Fruit fly (Drosophila melanogaster) whole organism, prepupa: Measurements from ENCODE around the gene CG13258.

Experiments
- CG11294 ChIP-seq: fragments of 200-800 bp; sonication (Bioruptor generic); IDR thresholded peaks from 2 replicates; pipeline ENCODE4 v1.3.6; 2022; ENCODE audit warnings: missing biosample characterization, missing genetic modification characterization
- CG11762 ChIP-seq: fragments of 200-800 bp; sonication (Bioruptor generic); optimal IDR thresholded peaks from 3 replicates; lab custom pipeline; 2016; ENCODE audit warnings: missing biosample characterization, missing genetic modification characterization; ENCODE audit not compliant: insufficient read depth
- CG11902 ChIP-seq: fragments of 200-800 bp; sonication (Bioruptor generic); optimal IDR thresholded peaks from 3 replicates; lab custom pipeline; 2016; ENCODE audit warnings: missing biosample characterization, missing genetic modification characterization
- CG15336 ChIP-seq: fragments of 200-800 bp; sonication (Bioruptor generic); IDR thresholded peaks from 2 replicates; pipeline ENCODE4 v1.3.6; 2022; ENCODE audit warnings: missing biosample characterization, missing genetic modification characterization
- CG1621 ChIP-seq: fragments of 200-800 bp; sonication (Bioruptor generic); optimal IDR thresholded peaks from 3 replicates; lab custom pipeline; 2018; ENCODE audit warnings: missing biosample characterization, mild to moderate bottlenecking, missing genetic modification characterization
- CG3032 ChIP-seq: fragments of 200-800 bp; optimal IDR thresholded peaks from 2 replicates; lab custom pipeline; 2019; ENCODE audit warnings: missing biosample characterization, mild to moderate bottlenecking, missing genetic modification characterization, moderate library complexity
- CG31627 ChIP-seq: fragments of 200-800 bp; sonication (Bioruptor generic); optimal IDR thresholded peaks from 3 replicates; lab custom pipeline; 2016; ENCODE audit warnings: missing biosample characterization, missing genetic modification characterization
- CG32006 ChIP-seq: fragments of 200-800 bp; sonication (Bioruptor generic); optimal IDR thresholded peaks from 3 replicates; lab custom pipeline; 2017; ENCODE audit warnings: missing biosample characterization, mild to moderate bottlenecking, missing genetic modification characterization
- CG34406 ChIP-seq: fragments of 200-800 bp; sonication (Bioruptor generic); optimal IDR thresholded peaks from 3 replicates; lab custom pipeline; 2016; ENCODE audit warnings: missing biosample characterization, missing genetic modification characterization
- CG3919 ChIP-seq: fragments of 200-800 bp; sonication (Bioruptor generic); optimal IDR thresholded peaks from 3 replicates; lab custom pipeline; 2016; ENCODE audit warnings: missing biosample characterization, missing genetic modification characterization
- CG4318 ChIP-seq: fragments of 200-800 bp; sonication (Bioruptor generic); optimal IDR thresholded peaks from 3 replicates; lab custom pipeline; 2017; ENCODE audit warnings: missing biosample characterization, mild to moderate bottlenecking, missing genetic modification characterization
- CG6163 ChIP-seq: fragments of 200-800 bp; sonication (Bioruptor generic); IDR thresholded peaks from 3 replicates; pipeline ENCODE4 v1.3.6; 2022; ENCODE audit warnings: missing biosample characterization, missing genetic modification characterization
- CG6276 ChIP-seq: fragments of 200-800 bp; sonication (Bioruptor generic); optimal IDR thresholded peaks from 2 replicates; lab custom pipeline; 2017; ENCODE audit warnings: missing biosample characterization, mild to moderate bottlenecking, missing genetic modification characterization
- CG6792 ChIP-seq: fragments of 200-800 bp; sonication (Bioruptor generic); optimal IDR thresholded peaks from 3 replicates; lab custom pipeline; 2016; ENCODE audit warnings: missing biosample characterization, missing genetic modification characterization
- CG7368 ChIP-seq: fragments of 200-800 bp; sonication (Bioruptor generic); optimal IDR thresholded peaks from 3 replicates; lab custom pipeline; 2016; ENCODE audit warnings: missing biosample characterization, missing genetic modification characterization
- CG8119 ChIP-seq: fragments of 200-800 bp; sonication (Bioruptor generic); IDR thresholded peaks from 3 replicates; pipeline ENCODE4 v1.3.6; 2022; ENCODE audit warnings: missing biosample characterization, missing genetic modification characterization
- CG8319 ChIP-seq: fragments of 200-800 bp; sonication (Bioruptor generic); optimal IDR thresholded peaks from 3 replicates; lab custom pipeline; 2016; ENCODE audit warnings: missing biosample characterization, missing genetic modification characterization
- CG8632 ChIP-seq: fragments of 200-800 bp; sonication (Bioruptor generic); optimal IDR thresholded peaks from 3 replicates; lab custom pipeline; 2016; ENCODE audit warnings: missing biosample characterization, missing genetic modification characterization
- CG9139 ChIP-seq: fragments of 200-800 bp; sonication (Bioruptor generic); optimal IDR thresholded peaks from 3 replicates; lab custom pipeline; 2017; ENCODE audit warnings: missing biosample characterization, mild to moderate bottlenecking, missing genetic modification characterization
- Eip78C ChIP-seq: fragments of 200-800 bp; sonication (Bioruptor generic); peaks from one replicate; lab custom pipeline; 2016; ENCODE audit warnings: missing biosample characterization, missing genetic modification characterization
- Eip93F ChIP-seq: fragments of 200-800 bp; sonication (Bioruptor generic); optimal IDR thresholded peaks from 2 replicates; lab custom pipeline; 2016; ENCODE audit warnings: missing biosample characterization, mild to moderate bottlenecking, missing genetic modification characterization
- Ets96B ChIP-seq: fragments of 200-800 bp; optimal IDR thresholded peaks from 2 replicates; lab custom pipeline; 2019; ENCODE audit warnings: missing biosample characterization, mild to moderate bottlenecking, missing genetic modification characterization, moderate library complexity
- Gug ChIP-seq: fragments of 200-800 bp; sonication (Bioruptor generic); IDR thresholded peaks from 2 replicates; pipeline ENCODE4 v1.3.6; 2022; ENCODE audit warnings: missing biosample characterization, missing genetic modification characterization
- Hr39 ChIP-seq: fragments of 200-800 bp; sonication (Bioruptor generic); optimal IDR thresholded peaks from 2 replicates; lab custom pipeline; 2016; ENCODE audit warnings: missing biosample characterization, missing genetic modification characterization
- Hr4 ChIP-seq: fragments of 200-800 bp; sonication (Bioruptor generic); optimal IDR thresholded peaks from 3 replicates; lab custom pipeline; 2016; ENCODE audit warnings: missing biosample characterization, missing genetic modification characterization
- Lpt ChIP-seq: fragments of 200-800 bp; sonication (Bioruptor generic); optimal IDR thresholded peaks from 3 replicates; lab custom pipeline; 2016; ENCODE audit warnings: missing biosample characterization, missing genetic modification characterization
- Met ChIP-seq: fragments of 200-800 bp; sonication (Bioruptor generic); optimal IDR thresholded peaks from 3 replicates; lab custom pipeline; 2016; ENCODE audit warnings: missing biosample characterization, missing genetic modification characterization
- OdsH ChIP-seq: fragments of 200-800 bp; sonication (Bioruptor generic); optimal IDR thresholded peaks from 3 replicates; lab custom pipeline; 2016; ENCODE audit warnings: missing biosample characterization, missing genetic modification characterization
- Smox ChIP-seq: fragments of 200-800 bp; sonication (Bioruptor generic); optimal IDR thresholded peaks from 3 replicates; lab custom pipeline; 2016; ENCODE audit warnings: missing biosample characterization, missing genetic modification characterization
- Sox102F ChIP-seq: fragments of 200-800 bp; sonication (Bioruptor generic); optimal IDR thresholded peaks from 2 replicates; lab custom pipeline; 2016; ENCODE audit warnings: missing biosample characterization, mild to moderate bottlenecking, missing genetic modification characterization
- Sox14 ChIP-seq: fragments of 200-800 bp; sonication (Bioruptor generic); optimal IDR thresholded peaks from 3 replicates; lab custom pipeline; 2016; ENCODE audit warnings: missing biosample characterization, missing genetic modification characterization
- Sox15 ChIP-seq: fragments of 200-800 bp; sonication (Bioruptor generic); optimal IDR thresholded peaks from 3 replicates; lab custom pipeline; 2016; ENCODE audit warnings: missing biosample characterization, missing genetic modification characterization
- achi ChIP-seq: fragments of 200-800 bp; sonication (Bioruptor generic); optimal IDR thresholded peaks from 3 replicates; lab custom pipeline; 2016; ENCODE audit warnings: missing biosample characterization, missing genetic modification characterization
- acj6 ChIP-seq: fragments of 200-800 bp; sonication (Bioruptor generic); optimal IDR thresholded peaks from 3 replicates; lab custom pipeline; 2016; ENCODE audit warnings: missing biosample characterization, missing genetic modification characterization
- cyc ChIP-seq: fragments of 200-800 bp; sonication (Bioruptor generic); optimal IDR thresholded peaks from 3 replicates; lab custom pipeline; 2016; ENCODE audit warnings: missing biosample characterization, missing genetic modification characterization
- dac ChIP-seq: fragments of 200-800 bp; sonication (Bioruptor generic); optimal IDR thresholded peaks from 2 replicates; lab custom pipeline; 2017; ENCODE audit warnings: missing biosample characterization, mild to moderate bottlenecking, missing genetic modification characterization
- eg ChIP-seq: fragments of 200-800 bp; sonication (Bioruptor generic); IDR thresholded peaks from 3 replicates; pipeline ENCODE4 v1.3.6; 2022; ENCODE audit warnings: missing biosample characterization, missing genetic modification characterization
- fd59A ChIP-seq: fragments of 200-800 bp; sonication (Bioruptor generic); optimal IDR thresholded peaks from 2 replicates; lab custom pipeline; 2017; ENCODE audit warnings: missing biosample characterization, mild to moderate bottlenecking, missing genetic modification characterization, missing genetic modification reagents
- fd85E ChIP-seq: fragments of 200-800 bp; sonication (Bioruptor generic); optimal IDR thresholded peaks from 3 replicates; lab custom pipeline; 2016; ENCODE audit warnings: missing biosample characterization, missing genetic modification characterization
- fkh ChIP-seq: fragments of 200-800 bp; sonication (Bioruptor generic); optimal IDR thresholded peaks from 3 replicates; lab custom pipeline; 2017; ENCODE audit warnings: missing biosample characterization, mild to moderate bottlenecking, missing genetic modification characterization, moderate library complexity
- lz ChIP-seq: fragments of 200-800 bp; sonication (Bioruptor generic); optimal IDR thresholded peaks from 3 replicates; lab custom pipeline; 2016; ENCODE audit warnings: missing biosample characterization, missing genetic modification characterization
- net ChIP-seq: fragments of 200-800 bp; sonication (Bioruptor generic); optimal IDR thresholded peaks from 3 replicates; lab custom pipeline; 2016; ENCODE audit warnings: missing biosample characterization, missing genetic modification characterization
- salr ChIP-seq, 2 experiments: fragments of 200-800 bp; sonication (Bioruptor generic); optimal IDR thresholded peaks; 3 replicates each; lab custom pipeline; 2016 to 2018; ENCODE audit warnings: missing biosample characterization in 2 of 2, missing genetic modification characterization in 2 of 2, mild to moderate bottlenecking in 1 of 2
- spab ChIP-seq: fragments of 200-800 bp; sonication (Bioruptor generic); optimal IDR thresholded peaks from 2 replicates; lab custom pipeline; 2017; ENCODE audit warnings: missing biosample characterization, mild to moderate bottlenecking, missing genetic modification characterization, missing genetic modification reagents
- ss ChIP-seq, 2 experiments: fragments of 200-800 bp; sonication (Bioruptor generic); optimal IDR thresholded peaks; 2 replicates in 1 of 2; 3 replicates in 1 of 2; lab custom pipeline; 2017 to 2018; ENCODE audit warnings: mild to moderate bottlenecking in 2 of 2, missing biosample characterization in 2 of 2, missing genetic modification characterization in 2 of 2, moderate library complexity in 1 of 2
- topi ChIP-seq: fragments of 200-800 bp; sonication (Bioruptor generic); optimal IDR thresholded peaks from 3 replicates; lab custom pipeline; 2016; ENCODE audit warnings: missing biosample characterization, missing genetic modification characterization

CG13258 gene

dm6 chr2L:16285692-16286359 is 7.0 kb downstream of the CG13258 start (continued):
- TF ChIP-seq CG8632 (GFP tag; lab: Kevin White, UChicago) (peak; percentile 85), CG15336 (GFP tag; lab: Robert Waterston, UW) (no peak), CG11294 (no peak), Eip78C (GFP tag; lab: Kevin White, UChicago) (peak; percentile 97), spab (GFP tag; lab: Kevin White, UChicago) (peak; percentile 54), Ets96B (tag; lab: Kevin White, UChicago) (peak; percentile 86), CG1621 (tag; lab: Kevin White, UChicago) (peak; percentile 83), CG11762 (GFP tag; lab: Kevin White, UChicago) (peak; percentile 84), eg (no peak), CG3032 (tag; lab: Kevin White, UChicago) (peak; percentile 87), Eip93F (GFP tag; lab: Kevin White, UChicago) (peak; percentile 82), net (GFP tag; lab: Kevin White, UChicago) (peak; percentile 86), ss (GFP tag; optimal IDR thresholded peaks at IDR 0.05; lab: Kevin White, UChicago) (peak in 1 of 2 experiments; percentile 70), Hr4 (GFP tag; lab: Kevin White, UChicago) (peak; percentile 87), CG4318 (GFP tag; lab: Kevin White, UChicago) (peak; percentile 63), CG6163 (GFP tag; lab: Robert Waterston, UW) (no peak), fd59A (GFP tag; lab: Kevin White, UChicago) (peak; percentile 72), Lpt (GFP tag; lab: Kevin White, UChicago) (peak; percentile 74), achi (peak; percentile 83), CG3919 (GFP tag; lab: Kevin White, UChicago) (peak; percentile 88), OdsH (peak; percentile 91), fkh (peak; percentile 22), Sox15 (GFP tag; lab: Kevin White, UChicago) (peak; percentile 83), CG7368 (GFP tag; lab: Kevin White, UChicago) (peak; percentile 93), CG6792 (peak; percentile 85)

dm6 chr2L:16284306-16285299 is 8.2 kb downstream of the CG13258 start:
- peak; percentile 90 for TF ChIP-seq Eip78C (GFP tag; lab: Kevin White, UChicago)
- peak; percentile 75 for TF ChIP-seq Sox102F (GFP tag; lab: Kevin White, UChicago)
- peak; percentile 35 for TF ChIP-seq CG8319
- no peak for TF ChIP-seq Gug (GFP tag; lab: Robert Waterston, UW)
- TF ChIP-seq CG34406 (GFP tag; lab: Kevin White, UChicago), result peak; percentile 61
- no peak for TF ChIP-seq dac (GFP tag; lab: Kevin White, UChicago)
- TF ChIP-seq CG32006, result peak; percentile 64
- peak; percentile 38 to 55 for TF ChIP-seq salr (GFP tag; optimal IDR thresholded peaks at IDR 0.05; lab: Kevin White, UChicago)
- peak; percentile 3 for TF ChIP-seq CG11902 (GFP tag; lab: Kevin White, UChicago)
- peak; percentile 44 for TF ChIP-seq CG8632 (GFP tag; lab: Kevin White, UChicago)
- peak; percentile 54 for TF ChIP-seq CG11762 (GFP tag; lab: Kevin White, UChicago)
- TF ChIP-seq OdsH, result peak; percentile 76
- peak; percentile 26 for TF ChIP-seq CG4318 (GFP tag; lab: Kevin White, UChicago)
- TF ChIP-seq spab (GFP tag; lab: Kevin White, UChicago), result peak; percentile 46
- TF ChIP-seq topi, result peak; percentile 67
- TF ChIP-seq CG3032 (tag; lab: Kevin White, UChicago), result peak; percentile 52
- peak; percentile 67 for TF ChIP-seq fd85E (GFP tag; lab: Kevin White, UChicago)
- peak; percentile 63 for TF ChIP-seq Hr4 (GFP tag; lab: Kevin White, UChicago)
- peak; percentile 68 for TF ChIP-seq CG31627 (GFP tag; lab: Kevin White, UChicago)
- peak; percentile 82 for TF ChIP-seq Sox14 (GFP tag; lab: Kevin White, UChicago)
- peak; percentile 75 for TF ChIP-seq lz (GFP tag; lab: Kevin White, UChicago)
- TF ChIP-seq CG6163 (GFP tag; lab: Robert Waterston, UW), result no peak
- no peak for TF ChIP-seq CG8119 (GFP tag; lab: Robert Waterston, UW)
- peak; percentile 80 for TF ChIP-seq acj6 (GFP tag; lab: Kevin White, UChicago)
- TF ChIP-seq Met (GFP tag; lab: Kevin White, UChicago), result peak; percentile 67
- TF ChIP-seq Ets96B (tag; lab: Kevin White, UChicago), result peak; percentile 54
- TF ChIP-seq CG6276 (GFP tag; lab: Kevin White, UChicago), result peak; percentile 58
- peak; percentile 39 for TF ChIP-seq CG9139 (GFP tag; lab: Kevin White, UChicago)
- peak; percentile 58 for TF ChIP-seq cyc (GFP tag; lab: Kevin White, UChicago)
- peak; percentile 75 for TF ChIP-seq Smox
- peak; percentile 74 for TF ChIP-seq Hr39 (GFP tag; lab: Kevin White, UChicago)
